Worm (Caenorhabditis elegans) whole organism, young adult: Measurements from ENCODE around the gene clec-82.
A peak's percentile ranks its signal among the peaks of the same experiment; 100 is the strongest.

Experiments used
- B0019.2 ChIP-seq: fragments of 200-800 bp; sonication (Bioruptor generic); conservative IDR thresholded peaks from 2 replicates; pipeline ENCODE4 v1.3.6; 2022; ENCODE audit warnings: missing genetic modification reagents, missing genetic modification characterization, missing compliant biosample characterization
- B0336.3 ChIP-seq: fragments of 200-800 bp; sonication (Bioruptor generic); IDR thresholded peaks from 2 replicates; pipeline ENCODE4 v1.3.6; 2022; ENCODE audit warnings: missing genetic modification characterization, missing compliant biosample characterization
- C06A6.2 ChIP-seq: fragments of 200-800 bp; sonication (Bioruptor generic); conservative IDR thresholded peaks from 2 replicates; pipeline ENCODE4 v1.3.6; 2022; ENCODE audit warnings: missing genetic modification characterization, missing compliant biosample characterization
- F23B12.7 ChIP-seq: sonication (generic microtip); optimal IDR thresholded peaks from 2 replicates; lab custom pipeline; 2017; ENCODE audit warnings: missing genetic modification characterization, mild to moderate bottlenecking, missing compliant biosample characterization, antibody characterized with exemption, moderate library complexity; ENCODE audit not compliant: insufficient read depth
- F33H1.4 ChIP-seq: fragments of 200-800 bp; sonication (Bioruptor generic); IDR thresholded peaks from 2 replicates; pipeline ENCODE4 v1.3.6; 2022; ENCODE audit warnings: missing genetic modification reagents, missing genetic modification characterization, missing compliant biosample characterization
- F37B4.10 ChIP-seq: fragments of 200-800 bp; sonication (Bioruptor generic); IDR thresholded peaks from 2 replicates; pipeline ENCODE4 v1.3.6; 2022; ENCODE audit warnings: missing genetic modification characterization, missing compliant biosample characterization
- F49E8.2 ChIP-seq: sonication (generic microtip); optimal IDR thresholded peaks from 3 replicates; lab custom pipeline; 2017; ENCODE audit warnings: missing genetic modification characterization, mild to moderate bottlenecking, missing compliant biosample characterization, antibody characterized with exemption, moderate library complexity; ENCODE audit not compliant: insufficient read depth
- F55B11.4 ChIP-seq: sonication (generic microtip); optimal IDR thresholded peaks from 2 replicates; lab custom pipeline; 2016; ENCODE audit warnings: missing compliant biosample characterization, missing genetic modification characterization, borderline replicate concordance; ENCODE audit not compliant: insufficient read depth
- K11D2.4 ChIP-seq: fragments of 200-800 bp; sonication (Bioruptor generic); IDR thresholded peaks from 2 replicates; pipeline ENCODE4 v1.3.6; 2022; ENCODE audit warnings: missing genetic modification reagents, missing genetic modification characterization, missing compliant biosample characterization
- K12H6.12 ChIP-seq: fragments of 200-800 bp; sonication (Bioruptor generic); optimal IDR thresholded peaks from 2 replicates; lab custom pipeline; 2018; ENCODE audit warnings: mild to moderate bottlenecking, missing genetic modification characterization, missing compliant biosample characterization
- Y67H2A.10 ChIP-seq: fragments of 200-800 bp; sonication (Bioruptor generic); conservative IDR thresholded peaks from 2 replicates; pipeline ENCODE4 v1.3.6; 2022; ENCODE audit warnings: missing genetic modification reagents, missing genetic modification characterization, missing compliant biosample characterization
- Y79H2A.3 ChIP-seq: fragments of 200-800 bp; sonication (Bioruptor generic); conservative IDR thresholded peaks from 2 replicates; pipeline ENCODE4 v1.3.6; 2022; ENCODE audit warnings: missing genetic modification reagents, missing genetic modification characterization, missing compliant biosample characterization
- akir-1 ChIP-seq: fragments of 200-800 bp; sonication (Bioruptor generic); optimal IDR thresholded peaks from 2 replicates; lab custom pipeline; 2018; ENCODE audit warnings: mild to moderate bottlenecking, missing genetic modification characterization, moderate library complexity, missing compliant biosample characterization
- ama-1 ChIP-seq, 3 experiments: fragments of 150-350 bp in 1 of 3; sonication (generic microtip) in 2 of 3; optimal IDR thresholded peaks; 2 replicates each; lab custom pipeline; 2014 to 2018; ENCODE audit warnings: missing biosample characterization in 2 of 3, missing genetic modification characterization in 2 of 3, missing genetic modification reagents in 2 of 3
- aptf-3 ChIP-seq: fragments of 200-800 bp; sonication (Bioruptor generic); IDR thresholded peaks from 2 replicates; pipeline ENCODE4 v1.3.6; 2022; ENCODE audit warnings: missing genetic modification characterization, missing compliant biosample characterization
- athp-1 ChIP-seq: sonication (generic microtip); optimal IDR thresholded peaks from 2 replicates; lab custom pipeline; 2017; ENCODE audit warnings: mild to moderate bottlenecking, missing genetic modification characterization, missing compliant biosample characterization
- attf-3 ChIP-seq: fragments of 200-800 bp; sonication (Bioruptor generic); conservative IDR thresholded peaks from 2 replicates; pipeline ENCODE4 v1.3.6; 2022; ENCODE audit warnings: missing genetic modification reagents, missing genetic modification characterization, missing compliant biosample characterization
- attf-6 ChIP-seq: fragments of 200-800 bp; sonication (Bioruptor generic); IDR thresholded peaks from 2 replicates; pipeline ENCODE4 v1.3.6; 2022; ENCODE audit warnings: missing genetic modification reagents, missing genetic modification characterization, missing compliant biosample characterization
- bed-1 ChIP-seq: fragments of 200-800 bp; sonication (Bioruptor generic); IDR thresholded peaks from 2 replicates; pipeline ENCODE4 v1.3.6; 2022; ENCODE audit warnings: missing genetic modification reagents, missing genetic modification characterization, missing compliant biosample characterization
- cebp-2 ChIP-seq: fragments of 200-800 bp; sonication (Bioruptor generic); IDR thresholded peaks from 2 replicates; pipeline ENCODE4 v1.3.6; 2022; ENCODE audit warnings: missing genetic modification characterization, missing compliant biosample characterization
- ceh-58 ChIP-seq: fragments of 200-800 bp; sonication (Bioruptor generic); IDR thresholded peaks from 2 replicates; pipeline ENCODE4 v1.3.6; 2022; ENCODE audit warnings: missing genetic modification characterization, missing compliant biosample characterization
- ceh-91 ChIP-seq: fragments of 200-800 bp; sonication (Bioruptor generic); IDR thresholded peaks from 2 replicates; pipeline ENCODE4 v1.3.6; 2022; ENCODE audit warnings: missing genetic modification reagents, missing genetic modification characterization, missing compliant biosample characterization
- chd-7 ChIP-seq: sonication (generic microtip); optimal IDR thresholded peaks from 2 replicates; lab custom pipeline; 2016; ENCODE audit warnings: mild to moderate bottlenecking, missing genetic modification characterization, moderate library complexity, missing compliant biosample characterization
- dox-1 ChIP-seq: fragments of 200-800 bp; sonication (Bioruptor generic); IDR thresholded peaks from 2 replicates; pipeline ENCODE4 v1.3.6; 2022; ENCODE audit warnings: missing genetic modification reagents, missing genetic modification characterization, missing compliant biosample characterization
- dpff-1 ChIP-seq: sonication (generic microtip); optimal IDR thresholded peaks from 2 replicates; lab custom pipeline; 2017; ENCODE audit warnings: mild to moderate bottlenecking, missing genetic modification characterization, missing compliant biosample characterization
- egl-44 ChIP-seq: fragments of 200-800 bp; sonication (Bioruptor generic); IDR thresholded peaks from 2 replicates; pipeline ENCODE4 v1.3.6; 2022; ENCODE audit warnings: missing genetic modification reagents, missing genetic modification characterization, missing compliant biosample characterization
- gei-17 ChIP-seq: fragments of 200-800 bp; sonication (Bioruptor generic); optimal IDR thresholded peaks from 2 replicates; lab custom pipeline; 2018; ENCODE audit warnings: mild to moderate bottlenecking, missing genetic modification characterization, missing compliant biosample characterization
- hlh-12 ChIP-seq: sonication (generic microtip); optimal IDR thresholded peaks from 2 replicates; lab custom pipeline; 2016; ENCODE audit warnings: missing genetic modification characterization, missing compliant biosample characterization
- hrde-1 ChIP-seq: sonication (generic microtip); optimal IDR thresholded peaks from 2 replicates; lab custom pipeline; 2016; ENCODE audit warnings: missing genetic modification characterization, mild to moderate bottlenecking, missing compliant biosample characterization, moderate library complexity, missing genotype, missing genetic modification reagents, borderline replicate concordance
- hsf-1 ChIP-seq: fragments of 200-800 bp; sonication (Bioruptor generic); IDR thresholded peaks from 2 replicates; pipeline ENCODE4 v1.3.6; 2022; ENCODE audit warnings: missing genetic modification reagents, missing genetic modification characterization, missing compliant biosample characterization
- lag-1 ChIP-seq: fragments of 200-800 bp; sonication (Bioruptor generic); IDR thresholded peaks from 2 replicates; pipeline ENCODE4 v1.3.6; 2022; ENCODE audit warnings: missing genetic modification reagents, missing genetic modification characterization, missing compliant biosample characterization
- lir-1 ChIP-seq: fragments of 200-800 bp; sonication (Bioruptor generic); conservative IDR thresholded peaks from 2 replicates; pipeline ENCODE4 v1.3.6; 2022; ENCODE audit warnings: missing genetic modification reagents, missing genetic modification characterization, missing compliant biosample characterization
- lsl-1 ChIP-seq: fragments of 200-800 bp; sonication (Bioruptor generic); optimal IDR thresholded peaks from 2 replicates; lab custom pipeline; 2018; ENCODE audit warnings: mild to moderate bottlenecking, missing genetic modification characterization, moderate library complexity, missing compliant biosample characterization
- mes-4 ChIP-seq: sonication (generic microtip); optimal IDR thresholded peaks from 2 replicates; lab custom pipeline; 2016; ENCODE audit warnings: missing genotype, missing genetic modification characterization, missing compliant biosample characterization
- nfya-1 ChIP-seq: sonication (generic microtip); optimal IDR thresholded peaks from 2 replicates; lab custom pipeline; 2017; ENCODE audit warnings: antibody characterized with exemption, missing compliant biosample characterization, missing genetic modification characterization, borderline replicate concordance; ENCODE audit not compliant: insufficient read depth
- nhr-80 ChIP-seq: sonication (generic microtip); optimal IDR thresholded peaks from 2 replicates; lab custom pipeline; 2016; ENCODE audit warnings: missing genetic modification characterization, missing compliant biosample characterization
- nhr-90 ChIP-seq: sonication (generic microtip); optimal IDR thresholded peaks from 2 replicates; lab custom pipeline; 2016; ENCODE audit warnings: missing genotype, mild to moderate bottlenecking, missing genetic modification characterization, missing compliant biosample characterization
- repo-1 ChIP-seq: sonication (generic microtip); optimal IDR thresholded peaks from 2 replicates; lab custom pipeline; 2017; ENCODE audit warnings: mild to moderate bottlenecking, missing genetic modification characterization, missing compliant biosample characterization
- rpc-1 ChIP-seq, 2 experiments: fragments of 150-350 bp in 1 of 2; sonication (generic microtip) in 1 of 2; optimal IDR thresholded peaks; 2 replicates each; lab custom pipeline; 2014 to 2018; ENCODE audit warnings: missing biosample characterization in 1 of 2, missing genetic modification characterization in 1 of 2, missing genetic modification reagents in 1 of 2, missing genotype in 1 of 2
- sea-2 ChIP-seq: fragments of 200-800 bp; sonication (Bioruptor generic); IDR thresholded peaks from 2 replicates; pipeline ENCODE4 v1.3.6; 2022; ENCODE audit warnings: missing genetic modification characterization, missing compliant biosample characterization
- snpc-1.3 ChIP-seq: sonication (generic microtip); optimal IDR thresholded peaks from 2 replicates; lab custom pipeline; 2017; ENCODE audit warnings: missing genetic modification characterization, mild to moderate bottlenecking, missing compliant biosample characterization, antibody characterized with exemption, moderate library complexity, missing genotype, missing genetic modification reagents; ENCODE audit not compliant: insufficient read depth
- tbp1 ChIP-seq: fragments of 200-800 bp; sonication (Bioruptor generic); optimal IDR thresholded peaks from 2 replicates; lab custom pipeline; 2018; ENCODE audit warnings: mild to moderate bottlenecking, missing genetic modification characterization, missing compliant biosample characterization
- tbx-9 ChIP-seq: sonication (generic microtip); optimal IDR thresholded peaks from 2 replicates; lab custom pipeline; 2016; ENCODE audit warnings: borderline replicate concordance, missing genetic modification characterization, inconsistent platforms, missing compliant biosample characterization
- unc-62 ChIP-seq: fragments of 150-350 bp; optimal IDR thresholded peaks from 2 replicates; lab custom pipeline; 2014; ENCODE audit warnings: missing biosample characterization, missing genetic modification reagents, missing genetic modification characterization
- zim-3 ChIP-seq: sonication (generic microtip); optimal IDR thresholded peaks from 2 replicates; lab custom pipeline; 2017; ENCODE audit warnings: mild to moderate bottlenecking, missing genetic modification characterization, moderate library complexity, missing compliant biosample characterization
- ztf-22 ChIP-seq: fragments of 200-800 bp; sonication (Bioruptor generic); optimal IDR thresholded peaks from 2 replicates; lab custom pipeline; 2018; ENCODE audit warnings: mild to moderate bottlenecking, missing genetic modification characterization, moderate library complexity, missing compliant biosample characterization
- ztf-26 ChIP-seq: sonication (generic microtip); optimal IDR thresholded peaks from 2 replicates; lab custom pipeline; 2017; ENCODE audit warnings: missing genetic modification characterization, missing compliant biosample characterization
- ztf-6 ChIP-seq: fragments of 200-800 bp; sonication (Bioruptor generic); IDR thresholded peaks from 2 replicates; pipeline ENCODE4 v1.3.6; 2022; ENCODE audit warnings: missing genetic modification reagents, missing genetic modification characterization, missing compliant biosample characterization

clec-82 gene

DNA sequence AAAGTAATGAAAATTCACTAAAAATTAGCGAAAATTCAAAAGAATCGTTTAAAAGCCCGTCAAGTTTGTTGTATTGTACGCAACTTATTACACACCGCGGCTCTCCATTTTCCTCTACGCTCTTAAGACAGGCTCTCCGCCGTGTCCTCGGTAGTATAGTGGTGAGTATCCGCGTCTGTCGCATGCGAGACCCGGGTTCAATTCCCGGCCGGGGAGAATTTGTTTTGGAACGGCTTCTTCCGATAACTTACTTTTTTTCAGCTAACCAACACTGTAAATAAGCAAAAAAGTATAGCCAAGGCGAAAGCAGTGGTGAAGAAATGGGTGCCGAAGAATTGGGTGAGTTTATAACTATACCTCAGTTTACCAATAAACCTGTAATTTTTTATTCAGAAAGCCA lies 33.3 kb upstream of the clec-82 start (continued):
- TF ChIP-seq unc-62 (GFP tag; lab: Kevin White, UChicago) (no peak), F37B4.10 (GFP tag; lab: Robert Waterston, UW) (no peak), lir-1 (GFP tag; lab: Robert Waterston, UW) (peak; percentile 29; the same call in 1 of the 2 replicates), gei-17 (GFP tag; lab: Kevin White, UChicago) (no peak), akir-1 (GFP tag; lab: Kevin White, UChicago) (no peak), lag-1 (GFP tag; lab: Robert Waterston, UW) (no peak), ceh-91 (no peak), chd-7 (tag; lab: Kevin White, UChicago) (peak; percentile 22), K11D2.4 (no peak), C06A6.2 (GFP tag; lab: Robert Waterston, UW) (no peak), sea-2 (GFP tag; lab: Robert Waterston, UW) (no peak), ztf-6 (GFP tag; lab: Robert Waterston, UW) (0 out of 2 replicates have a peak, but pooled peaks have one; percentile 31), hrde-1 (tag; lab: Kevin White, UChicago) (no peak), nfya-1 (no peak), egl-44 (GFP tag; lab: Robert Waterston, UW) (0 out of 2 replicates have a peak, but pooled peaks have one; percentile 32), athp-1 (tag; lab: Kevin White, UChicago) (peak; percentile 37), hlh-12 (no peak), bed-1 (GFP tag; lab: Robert Waterston, UW) (no peak), zim-3 (tag; lab: Kevin White, UChicago) (peak; percentile 70), F55B11.4 (tag; lab: Kevin White, UChicago) (no peak), dpff-1 (no peak), lsl-1 (GFP tag; lab: Kevin White, UChicago) (peak; percentile 9), tbp1 (GFP tag; lab: Kevin White, UChicago) (peak; percentile 96), mes-4 (tag; lab: Kevin White, UChicago) (no peak), attf-3 (no peak), ceh-58 (no peak), B0336.3 (GFP tag; lab: Robert Waterston, UW) (no peak), B0019.2 (GFP tag; lab: Robert Waterston, UW) (no peak), aptf-3 (no peak), Y67H2A.10 (no peak), ama-1 (optimal IDR thresholded peaks at IDR 0.05; lab: Kevin White, UChicago) (no peak), ama-1 (GFP tag; optimal IDR thresholded peaks at IDR 0.05; lab: Kevin White, UChicago) (no peak), dox-1 (GFP tag; lab: Robert Waterston, UW) (peak; percentile 59; the same call in 1 of the 2 replicates), ztf-26 (tag; lab: Kevin White, UChicago) (no peak), nhr-90 (tag; lab: Kevin White, UChicago) (peak; percentile 63), cebp-2 (GFP tag; lab: Robert Waterston, UW) (no peak), F33H1.4 (GFP tag; lab: Robert Waterston, UW) (no peak), rpc-1 (optimal IDR thresholded peaks at IDR 0.05; lab: Kevin White, UChicago) (peak; percentile 66), rpc-1 (tag; optimal IDR thresholded peaks at IDR 0.05; lab: Kevin White, UChicago) (peak; percentile 85), K12H6.12 (no peak), repo-1 (tag; lab: Kevin White, UChicago) (no peak), Y79H2A.3 (GFP tag; lab: Robert Waterston, UW) (no peak), ztf-22 (GFP tag; lab: Kevin White, UChicago) (no peak), hsf-1 (GFP tag; lab: Robert Waterston, UW) (no peak), snpc-1.3 (tag; lab: Kevin White, UChicago) (peak; percentile 25), F49E8.2 (tag; lab: Kevin White, UChicago) (peak; percentile 24), tbx-9 (no peak), F23B12.7 (tag; lab: Kevin White, UChicago) (peak; percentile 29), nhr-80 (tag; lab: Kevin White, UChicago) (peak; percentile 1), attf-6 (GFP tag; lab: Robert Waterston, UW) (peak; percentile 52; the same call in 1 of the 2 replicates)
